Worm (Caenorhabditis elegans) whole organism, young adult: ENCODE data around the gene rars-1.
A peak's percentile ranks its signal among the peaks of the same experiment; 100 is the strongest.

Source experiments
- B0035.1 ChIP-seq: sonication (generic microtip); optimal IDR thresholded peaks from 2 replicates; lab custom pipeline; 2016; ENCODE audit warnings: missing genetic modification characterization, mild to moderate bottlenecking, missing compliant biosample characterization, missing genotype, missing genetic modification reagents
- B0261.1 ChIP-seq: sonication (generic microtip); optimal IDR thresholded peaks from 2 replicates; lab custom pipeline; 2016; ENCODE audit warnings: mild to moderate bottlenecking, missing genetic modification characterization, moderate library complexity, missing compliant biosample characterization
- C17E4.6 ChIP-seq: fragments of 200-800 bp; sonication (Bioruptor generic); IDR thresholded peaks from 2 replicates; pipeline ENCODE4 v1.3.6; 2022; ENCODE audit warnings: missing genetic modification reagents, missing genetic modification characterization, missing compliant biosample characterization
- F37B4.10 ChIP-seq: fragments of 200-800 bp; sonication (Bioruptor generic); IDR thresholded peaks from 2 replicates; pipeline ENCODE4 v1.3.6; 2022; ENCODE audit warnings: missing genetic modification characterization, missing compliant biosample characterization
- F39B2.1 ChIP-seq: fragments of 200-800 bp; sonication (Bioruptor generic); IDR thresholded peaks from 2 replicates; pipeline ENCODE4 v1.3.6; 2022; ENCODE audit warnings: missing genetic modification reagents, missing genetic modification characterization, missing compliant biosample characterization
- F55B11.4 ChIP-seq: sonication (generic microtip); optimal IDR thresholded peaks from 2 replicates; lab custom pipeline; 2016; ENCODE audit warnings: missing compliant biosample characterization, missing genetic modification characterization, borderline replicate concordance; ENCODE audit not compliant: insufficient read depth
- F57C9.4 ChIP-seq: sonication (generic microtip); optimal IDR thresholded peaks from 2 replicates; lab custom pipeline; 2017; ENCODE audit warnings: mild to moderate bottlenecking, missing genetic modification characterization, missing compliant biosample characterization
- T07F8.4 ChIP-seq: sonication (generic microtip); optimal IDR thresholded peaks from 2 replicates; lab custom pipeline; 2016; ENCODE audit warnings: mild to moderate bottlenecking, missing genetic modification characterization, moderate library complexity, missing compliant biosample characterization
- Y95B8A.8 ChIP-seq: fragments of 200-800 bp; sonication (Bioruptor generic); IDR thresholded peaks from 2 replicates; pipeline ENCODE4 v1.3.6; 2022; ENCODE audit warnings: missing genetic modification reagents, missing genetic modification characterization, missing compliant biosample characterization
- ZK185.1 ChIP-seq: sonication (generic microtip); optimal IDR thresholded peaks from 2 replicates; lab custom pipeline; 2016; ENCODE audit warnings: mild to moderate bottlenecking, missing genetic modification characterization, missing compliant biosample characterization; ENCODE audit not compliant: poor library complexity, severe bottlenecking
- aptf-2 ChIP-seq: fragments of 200-800 bp; sonication (Bioruptor generic); conservative IDR thresholded peaks from 2 replicates; pipeline ENCODE4 v1.3.6; 2022; ENCODE audit warnings: missing genetic modification reagents, missing genetic modification characterization, missing compliant biosample characterization
- aptf-3 ChIP-seq: fragments of 200-800 bp; sonication (Bioruptor generic); IDR thresholded peaks from 2 replicates; pipeline ENCODE4 v1.3.6; 2022; ENCODE audit warnings: missing genetic modification characterization, missing compliant biosample characterization
- attf-6 ChIP-seq: fragments of 200-800 bp; sonication (Bioruptor generic); IDR thresholded peaks from 2 replicates; pipeline ENCODE4 v1.3.6; 2022; ENCODE audit warnings: missing genetic modification reagents, missing genetic modification characterization, missing compliant biosample characterization
- bed-1 ChIP-seq: fragments of 200-800 bp; sonication (Bioruptor generic); IDR thresholded peaks from 2 replicates; pipeline ENCODE4 v1.3.6; 2022; ENCODE audit warnings: missing genetic modification reagents, missing genetic modification characterization, missing compliant biosample characterization
- bed-2 ChIP-seq: fragments of 200-800 bp; sonication (Bioruptor generic); IDR thresholded peaks from 2 replicates; pipeline ENCODE4 v1.3.6; 2022; ENCODE audit warnings: missing genetic modification reagents, missing genetic modification characterization, missing compliant biosample characterization
- ceh-100 ChIP-seq: fragments of 200-800 bp; sonication (Bioruptor generic); IDR thresholded peaks from 2 replicates; pipeline ENCODE4 v1.3.6; 2022; ENCODE audit warnings: missing genetic modification reagents, missing genetic modification characterization, missing compliant biosample characterization
- ceh-27 ChIP-seq: fragments of 200-800 bp; sonication (Bioruptor generic); optimal IDR thresholded peaks from 2 replicates; lab custom pipeline; 2018; ENCODE audit warnings: mild to moderate bottlenecking, missing genetic modification characterization, moderate library complexity, missing compliant biosample characterization
- ceh-40 ChIP-seq: fragments of 200-800 bp; sonication (Bioruptor generic); IDR thresholded peaks from 2 replicates; pipeline ENCODE4 v1.3.6; 2022; ENCODE audit warnings: missing genetic modification characterization, missing compliant biosample characterization
- ceh-58 ChIP-seq: fragments of 200-800 bp; sonication (Bioruptor generic); IDR thresholded peaks from 2 replicates; pipeline ENCODE4 v1.3.6; 2022; ENCODE audit warnings: missing genetic modification characterization, missing compliant biosample characterization
- ceh-91 ChIP-seq: fragments of 200-800 bp; sonication (Bioruptor generic); IDR thresholded peaks from 2 replicates; pipeline ENCODE4 v1.3.6; 2022; ENCODE audit warnings: missing genetic modification reagents, missing genetic modification characterization, missing compliant biosample characterization
- dpff-1 ChIP-seq: sonication (generic microtip); optimal IDR thresholded peaks from 2 replicates; lab custom pipeline; 2017; ENCODE audit warnings: mild to moderate bottlenecking, missing genetic modification characterization, missing compliant biosample characterization
- egrh-3 ChIP-seq: fragments of 200-800 bp; sonication (Bioruptor generic); IDR thresholded peaks from 2 replicates; pipeline ENCODE4 v1.3.6; 2022; ENCODE audit warnings: missing genetic modification reagents, missing genetic modification characterization, missing compliant biosample characterization
- ets-4 ChIP-seq: fragments of 200-800 bp; sonication (Bioruptor generic); optimal IDR thresholded peaks from 2 replicates; lab custom pipeline; 2018; ENCODE audit warnings: mild to moderate bottlenecking, missing genetic modification characterization, missing compliant biosample characterization
- him-1 ChIP-seq: sonication (generic microtip); optimal IDR thresholded peaks from 2 replicates; lab custom pipeline; 2016; ENCODE audit warnings: missing genotype, missing genetic modification reagents, missing genetic modification characterization, missing compliant biosample characterization
- hlh-26 ChIP-seq: fragments of 200-800 bp; sonication (Bioruptor generic); conservative IDR thresholded peaks from 2 replicates; pipeline ENCODE4 v1.3.6; 2022; ENCODE audit warnings: missing genetic modification reagents, missing genetic modification characterization, missing compliant biosample characterization
- hrde-1 ChIP-seq: sonication (generic microtip); optimal IDR thresholded peaks from 2 replicates; lab custom pipeline; 2016; ENCODE audit warnings: missing genetic modification characterization, mild to moderate bottlenecking, missing compliant biosample characterization, moderate library complexity, missing genotype, missing genetic modification reagents, borderline replicate concordance
- let-607 ChIP-seq, 2 experiments: fragments of 200-800 bp in 1 of 2; sonication (Bioruptor generic) in 1 of 2; sonication (generic microtip) in 1 of 2; optimal IDR thresholded peaks; 2 replicates each; lab custom pipeline; 2016 to 2018; ENCODE audit warnings: mild to moderate bottlenecking in 2 of 2, missing compliant biosample characterization in 2 of 2, missing genetic modification characterization in 2 of 2, moderate library complexity in 2 of 2, missing genotype in 1 of 2
- lin-26 ChIP-seq: fragments of 200-800 bp; sonication (Bioruptor generic); IDR thresholded peaks from 2 replicates; pipeline ENCODE4 v1.3.6; 2022; ENCODE audit warnings: missing genetic modification reagents, missing genetic modification characterization, missing compliant biosample characterization
- lin-35 ChIP-seq, 3 experiments: fragments of 150-350 bp in 2 of 3; sonication (generic microtip) in 1 of 3; optimal IDR thresholded peaks; 2 replicates each; lab custom pipeline; 2014 to 2018; ENCODE audit warnings: missing biosample characterization in 3 of 3, missing genetic modification characterization in 3 of 3, missing genetic modification reagents in 3 of 3
- lin-40 ChIP-seq: sonication (generic microtip); optimal IDR thresholded peaks from 2 replicates; lab custom pipeline; 2016; ENCODE audit warnings: missing genetic modification characterization, mild to moderate bottlenecking, missing compliant biosample characterization, missing genotype, missing genetic modification reagents
- lir-1 ChIP-seq: fragments of 200-800 bp; sonication (Bioruptor generic); conservative IDR thresholded peaks from 2 replicates; pipeline ENCODE4 v1.3.6; 2022; ENCODE audit warnings: missing genetic modification reagents, missing genetic modification characterization, missing compliant biosample characterization
- lsl-1 ChIP-seq: fragments of 200-800 bp; sonication (Bioruptor generic); optimal IDR thresholded peaks from 2 replicates; lab custom pipeline; 2018; ENCODE audit warnings: mild to moderate bottlenecking, missing genetic modification characterization, moderate library complexity, missing compliant biosample characterization
- madf-6 ChIP-seq: fragments of 200-800 bp; sonication (Bioruptor generic); IDR thresholded peaks from 2 replicates; pipeline ENCODE4 v1.3.6; 2022; ENCODE audit warnings: missing genetic modification reagents, missing genetic modification characterization, missing compliant biosample characterization
- nhr-120 ChIP-seq: fragments of 200-800 bp; sonication (Bioruptor generic); IDR thresholded peaks from 2 replicates; pipeline ENCODE4 v1.3.6; 2022; ENCODE audit warnings: missing genetic modification characterization, missing compliant biosample characterization
- nhr-27 ChIP-seq: fragments of 200-800 bp; sonication (Bioruptor generic); optimal IDR thresholded peaks from 2 replicates; lab custom pipeline; 2018; ENCODE audit warnings: mild to moderate bottlenecking, missing genetic modification characterization, moderate library complexity, missing compliant biosample characterization
- pbrm-1 ChIP-seq: fragments of 200-800 bp; sonication (Bioruptor generic); IDR thresholded peaks from 2 replicates; pipeline ENCODE4 v1.3.6; 2022; ENCODE audit warnings: missing genetic modification reagents, missing genetic modification characterization, missing compliant biosample characterization
- pha-4 ChIP-seq: fragments of 150-350 bp; sonication (generic microtip); optimal IDR thresholded peaks from 2 replicates; lab custom pipeline; 2014; ENCODE audit warnings: missing biosample characterization, missing genetic modification reagents, missing genetic modification characterization
- rcor-1 ChIP-seq: fragments of 200-800 bp; sonication (Bioruptor generic); IDR thresholded peaks from 2 replicates; pipeline ENCODE4 v1.3.6; 2022; ENCODE audit warnings: missing genetic modification reagents, missing genetic modification characterization, missing compliant biosample characterization
- rpc-1 ChIP-seq, 2 experiments: fragments of 150-350 bp in 1 of 2; sonication (generic microtip) in 1 of 2; optimal IDR thresholded peaks; 2 replicates each; lab custom pipeline; 2014 to 2018; ENCODE audit warnings: missing biosample characterization in 1 of 2, missing genetic modification characterization in 1 of 2, missing genetic modification reagents in 1 of 2, missing genotype in 1 of 2
- snpc-1.1 ChIP-seq: sonication (generic microtip); optimal IDR thresholded peaks from 2 replicates; lab custom pipeline; 2017; ENCODE audit warnings: missing genetic modification characterization, mild to moderate bottlenecking, missing compliant biosample characterization, antibody characterized with exemption, moderate library complexity, missing genotype, missing genetic modification reagents; ENCODE audit not compliant: insufficient read depth
- snpc-4 ChIP-seq, 5 experiments: fragments of 150-350 bp in 1 of 5; sonication (generic microtip) in 4 of 5; optimal IDR thresholded peaks; 2 replicates each; lab custom pipeline; 2014 to 2018; ENCODE audit warnings: missing genetic modification characterization in 5 of 5, missing biosample characterization in 3 of 5, antibody characterized with exemption in 2 of 5, mild to moderate bottlenecking in 2 of 5, missing compliant biosample characterization in 2 of 5, missing genotype in 2 of 5, moderate library complexity in 2 of 5, missing genetic modification reagents in 1 of 5
- tlf-1 ChIP-seq: fragments of 200-800 bp; sonication (Bioruptor generic); optimal IDR thresholded peaks from 2 replicates; lab custom pipeline; 2018; ENCODE audit warnings: mild to moderate bottlenecking, missing genetic modification characterization, missing compliant biosample characterization
- unc-130 ChIP-seq: sonication (generic microtip); optimal IDR thresholded peaks from 2 replicates; lab custom pipeline; 2016; ENCODE audit warnings: missing genetic modification reagents, missing genetic modification characterization, missing compliant biosample characterization
- xnd-1 ChIP-seq: sonication (generic microtip); optimal IDR thresholded peaks from 2 replicates; lab custom pipeline; 2016; ENCODE audit warnings: missing genotype, missing genetic modification reagents, missing genetic modification characterization, missing compliant biosample characterization
- ztf-28 ChIP-seq: fragments of 200-800 bp; sonication (Bioruptor generic); IDR thresholded peaks from 2 replicates; pipeline ENCODE4 v1.3.6; 2022; ENCODE audit warnings: missing genetic modification reagents, missing genetic modification characterization, missing compliant biosample characterization
- ztf-3 ChIP-seq: fragments of 200-800 bp; sonication (Bioruptor generic); optimal IDR thresholded peaks from 2 replicates; lab custom pipeline; 2018; ENCODE audit warnings: mild to moderate bottlenecking, missing genetic modification characterization, missing compliant biosample characterization

The rars-1 gene

DNA sequence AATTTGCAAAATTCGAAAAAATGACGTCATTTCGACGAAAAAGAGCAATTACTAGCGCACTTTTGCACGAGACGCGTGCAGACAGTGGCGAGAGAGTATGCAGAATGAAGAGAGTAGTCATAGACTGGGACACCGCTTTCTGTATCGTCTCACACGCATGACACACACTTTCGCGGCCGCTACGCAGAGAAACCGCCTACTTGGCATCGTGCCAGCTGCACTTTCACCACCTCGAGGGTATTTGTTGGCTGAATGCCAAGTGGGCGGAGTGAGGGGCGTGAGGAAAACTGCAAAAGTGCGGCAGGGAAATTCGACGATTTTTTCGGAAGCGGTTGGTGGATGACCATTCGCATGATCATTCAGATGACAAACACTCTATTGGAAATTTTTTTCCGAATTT lies 17.2 kb downstream of the rars-1 start (continued):
- TF ChIP-seq ceh-40 (GFP tag; lab: Robert Waterston, UW) (no peak), B0261.1 (peak; percentile 37), F39B2.1 (no peak), rpc-1 (optimal IDR thresholded peaks at IDR 0.05; lab: Kevin White, UChicago) (no peak), rpc-1 (tag; optimal IDR thresholded peaks at IDR 0.05; lab: Kevin White, UChicago) (no peak), dpff-1 (tag; lab: Kevin White, UChicago) (peak; percentile 7), ztf-28 (GFP tag; lab: Robert Waterston, UW) (peak; percentile 86), xnd-1 (tag; lab: Kevin White, UChicago) (no peak), hrde-1 (tag; lab: Kevin White, UChicago) (no peak), ceh-91 (peak; percentile 64), bed-1 (peak; percentile 86; the same call in 1 of the 2 replicates), aptf-2 (GFP tag; lab: Robert Waterston, UW) (peak; percentile 73; the same call in 1 of the 2 replicates), lir-1 (GFP tag; lab: Robert Waterston, UW) (peak; percentile 96), him-1 (no peak), T07F8.4 (tag; lab: Kevin White, UChicago) (peak; percentile 38), F37B4.10 (peak; percentile 94), ets-4 (GFP tag; lab: Kevin White, UChicago) (peak; percentile 99), pbrm-1 (peak; percentile 97), pha-4 (peak; percentile 84), ZK185.1 (tag; lab: Kevin White, UChicago) (peak; percentile 96), nhr-120 (no peak), attf-6 (GFP tag; lab: Robert Waterston, UW) (0 out of 2 replicates have a peak, but pooled peaks have one; percentile 62), snpc-4 (GFP tag; optimal IDR thresholded peaks at IDR 0.05; lab: Kevin White, UChicago) (peak; percentile 69), snpc-4 (tag; optimal IDR thresholded peaks at IDR 0.05; lab: Kevin White, UChicago) (peak; percentile 77 to 91 (median 82)), aptf-3 (GFP tag; lab: Robert Waterston, UW) (no peak), madf-6 (GFP tag; lab: Robert Waterston, UW) (peak; percentile 78), bed-2 (peak; percentile 86), lin-26 (peak; percentile 92), let-607 (tag; optimal IDR thresholded peaks at IDR 0.05; lab: Kevin White, UChicago) (peak; percentile 94 to 95), unc-130 (peak; percentile 9), F55B11.4 (tag; lab: Kevin White, UChicago) (no peak), ceh-100 (GFP tag; lab: Robert Waterston, UW) (peak; percentile 90), ztf-3 (peak; percentile 98), ceh-27 (GFP tag; lab: Kevin White, UChicago) (peak; percentile 100), lin-35 (GFP tag; optimal IDR thresholded peaks at IDR 0.05; lab: Kevin White, UChicago) (peak in 2 of 3 experiments; percentile 68 to 96), B0035.1 (peak; percentile 93), lin-40 (tag; lab: Kevin White, UChicago) (peak; percentile 99), ceh-58 (GFP tag; lab: Robert Waterston, UW) (peak; percentile 84; the same call in 1 of the 2 replicates), lsl-1 (peak; percentile 49), rcor-1 (GFP tag; lab: Robert Waterston, UW) (peak; percentile 96), snpc-1.1 (tag; lab: Kevin White, UChicago) (no peak), C17E4.6 (GFP tag; lab: Robert Waterston, UW) (peak; percentile 87), hlh-26 (GFP tag; lab: Robert Waterston, UW) (no peak), nhr-27 (peak; percentile 80), F57C9.4 (peak; percentile 58), tlf-1 (GFP tag; lab: Kevin White, UChicago) (peak; percentile 98), Y95B8A.8 (GFP tag; lab: Robert Waterston, UW) (peak; percentile 96), egrh-3 (peak; percentile 70)
